Worm (Caenorhabditis elegans) whole organism, L4/young adult: ENCODE measurements around the gene srg-36.

ENCODE experiments used
- dao-5 ChIP-seq: sonication (generic microtip); optimal IDR thresholded peaks from 2 replicates; lab custom pipeline; 2016; ENCODE audit warnings: missing genotype, missing genetic modification characterization, moderate library complexity, missing compliant biosample characterization
- him-1 ChIP-seq: sonication (generic microtip); optimal IDR thresholded peaks from 2 replicates; lab custom pipeline; 2016; ENCODE audit warnings: missing genotype, missing genetic modification reagents, missing genetic modification characterization, missing compliant biosample characterization

ce11 chrX:14243345-14243961, 9.2 kb upstream of the srg-36 start, which contains the start of gene K04C1.3:
- TF ChIP-seq him-1 (tag; lab: Kevin White, UChicago), result no peak
- TF ChIP-seq dao-5 (tag; lab: Kevin White, UChicago), result no peak
